Worm (Caenorhabditis elegans) whole organism, L3 larva: ENCODE measurements around the gene mua-3.

Source experiments
- lin-39 ChIP-seq: fragments of 150-350 bp; optimal IDR thresholded peaks from 2 replicates; lab custom pipeline; 2018; ENCODE audit warnings: missing biosample characterization, missing genetic modification reagents, missing genetic modification characterization
- skn-1 ChIP-seq: fragments of 150-350 bp; optimal IDR thresholded peaks from 2 replicates; lab custom pipeline; 2014; ENCODE audit warnings: missing biosample characterization, missing genetic modification characterization

ce11 chrIII:10179444-10179843, 18.9 kb downstream of the mua-3 start:
- TF ChIP-seq lin-39 (tag; lab: Kevin White, UChicago), result no peak
- no peak for TF ChIP-seq skn-1 (tag; lab: Kevin White, UChicago)
